Worm (Caenorhabditis elegans): ENCODE results near the gene R74.7.

Gene R74.7

DNA sequence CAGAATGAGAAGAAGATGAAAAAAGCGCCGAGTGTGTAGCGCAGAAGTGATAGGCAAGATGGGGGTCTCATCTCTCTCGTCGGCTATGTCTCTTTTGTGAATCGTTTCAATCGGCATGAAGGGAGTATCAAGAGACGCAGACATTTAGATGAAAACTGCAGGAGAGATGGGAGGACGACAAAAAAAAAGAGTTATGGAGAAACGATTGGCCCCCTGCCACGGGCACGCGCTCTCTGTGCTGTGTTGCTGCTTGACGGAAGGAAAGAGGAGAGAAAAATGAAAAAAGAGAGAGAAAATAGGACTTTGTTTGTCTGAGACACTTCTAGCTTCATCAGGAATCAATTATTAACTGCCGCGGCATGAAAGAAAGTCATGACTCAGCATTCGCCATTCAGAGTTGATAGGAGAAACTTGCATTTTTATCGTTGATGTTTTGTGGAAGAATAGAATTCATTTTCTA is 19.5 kb downstream of the R74.7 start (continued):
- peak; percentile 69 for TF ChIP-seq nhr-237 (tag; optimal IDR thresholded peaks at IDR 0.05)
- TF ChIP-seq hpl-2 (GFP tag; optimal IDR thresholded peaks at IDR 0.05) = no peak
- TF ChIP-seq unc-98 (GFP tag; IDR thresholded peaks at IDR 0.05) = 0 out of 2 replicates have a peak, but pooled peaks have one; percentile 12
- TF ChIP-seq nhr-76 (tag; optimal IDR thresholded peaks at IDR 0.05) = no peak
- peak; percentile 95 for TF ChIP-seq snu-23 (GFP tag; optimal IDR thresholded peaks at IDR 0.05)
- TF ChIP-seq isw-1 (GFP tag; IDR thresholded peaks at IDR 0.05) = peak; percentile 66
- TF ChIP-seq aly-2 (tag; optimal IDR thresholded peaks at IDR 0.05) = no peak
- peak; percentile 78 for TF ChIP-seq irx-1 (tag; optimal IDR thresholded peaks at IDR 0.05)
- no peak for TF ChIP-seq nhr-12 (tag; optimal IDR thresholded peaks at IDR 0.05)
- TF ChIP-seq rnt-1 (tag; optimal IDR thresholded peaks at IDR 0.05) = peak; percentile 79
- peak; percentile 95 for TF ChIP-seq fkh-8 (tag; optimal IDR thresholded peaks at IDR 0.05)
- peak; percentile 73 for TF ChIP-seq skn-1 (tag; optimal IDR thresholded peaks at IDR 0.05)
- peak; percentile 91 for TF ChIP-seq jun-1 (tag; optimal IDR thresholded peaks at IDR 0.05)
- TF ChIP-seq egl-27 (tag; optimal IDR thresholded peaks at IDR 0.05) = peak; percentile 29 to 84
- no peak for TF ChIP-seq unc-30 (tag; optimal IDR thresholded peaks at IDR 0.05)
- no peak for TF ChIP-seq C34B4.2 (tag; optimal IDR thresholded peaks at IDR 0.05)
- no peak for TF ChIP-seq zip-4 (GFP tag; optimal IDR thresholded peaks at IDR 0.05)
- TF ChIP-seq lin-14 (GFP tag; optimal IDR thresholded peaks at IDR 0.05) = peak; percentile 98
- TF ChIP-seq efl-3 (GFP tag; optimal IDR thresholded peaks at IDR 0.05) = no peak
- TF ChIP-seq ztf-4 (tag; optimal IDR thresholded peaks at IDR 0.05) = peak; percentile 61
- TF ChIP-seq lsy-2 (tag; optimal IDR thresholded peaks at IDR 0.05) = peak; percentile 79 to 90
- peak; percentile 78 for TF ChIP-seq nhr-19 (GFP tag; conservative IDR thresholded peaks at IDR 0.05)
- peak in 2 of 6 experiments; percentile 15 to 57 for TF ChIP-seq elt-3 (tag; optimal IDR thresholded peaks at IDR 0.05)
- peak; percentile 86 for TF ChIP-seq fos-1 (tag; optimal IDR thresholded peaks at IDR 0.05)
- peak; percentile 58 for TF ChIP-seq sox-4 (tag; optimal IDR thresholded peaks at IDR 0.05)

ce11 chrIII:4224722-4225121 is 20.5 kb downstream of the R74.7 start:
- TF ChIP-seq efl-1 (optimal IDR thresholded peaks at IDR 0.05) = no peak
- TF ChIP-seq efl-1 (GFP tag; optimal IDR thresholded peaks at IDR 0.05 in 1 of 2) = peak in 1 of 2 experiments; percentile 94
- TF ChIP-seq nhr-28 (tag; optimal IDR thresholded peaks at IDR 0.05) = no peak

DNA sequence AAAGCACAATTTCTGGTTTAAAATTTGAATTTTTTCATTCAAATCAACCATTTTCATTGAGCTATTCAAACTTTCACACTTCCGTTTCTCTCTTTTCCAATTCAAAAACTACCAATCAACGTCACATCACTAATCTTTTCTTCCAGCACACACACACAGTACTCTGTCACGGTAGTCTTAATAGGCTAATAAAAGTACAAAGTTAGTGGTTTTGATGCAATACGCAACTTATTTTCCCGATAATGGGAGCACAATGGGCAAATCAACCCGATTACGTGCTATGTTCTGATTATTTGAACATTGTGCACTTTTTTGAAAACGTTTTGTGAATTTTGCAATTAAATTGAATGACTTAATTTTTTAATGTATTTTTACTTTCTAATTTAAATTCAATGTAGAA is 23.1 kb downstream of the R74.7 start:
- no peak for TF ChIP-seq jun-1 (tag; optimal IDR thresholded peaks at IDR 0.05)
- TF ChIP-seq Y116A8C.19 (tag; optimal IDR thresholded peaks at IDR 0.05; ENCODE audit: borderline replicate concordance) = no peak
- TF ChIP-seq nhr-12 (tag; optimal IDR thresholded peaks at IDR 0.05) = no peak
- no peak for TF ChIP-seq lsy-2 (tag; optimal IDR thresholded peaks at IDR 0.05)
- TF ChIP-seq nhr-77 (tag; optimal IDR thresholded peaks at IDR 0.05) = no peak
- TF ChIP-seq alr-1 (tag; optimal IDR thresholded peaks at IDR 0.05; ENCODE audit: borderline replicate concordance) = no peak
- no peak for TF ChIP-seq fkh-4 (tag; optimal IDR thresholded peaks at IDR 0.05; ENCODE audit: borderline replicate concordance)
- TF ChIP-seq unc-30 (tag; optimal IDR thresholded peaks at IDR 0.05) = no peak
- TF ChIP-seq hlh-17 (GFP tag; optimal IDR thresholded peaks at IDR 0.05; ENCODE audit: borderline replicate concordance) = no peak
- no peak for TF ChIP-seq unc-86 (tag; optimal IDR thresholded peaks at IDR 0.05)
- no peak for TF ChIP-seq egl-13 (tag; optimal IDR thresholded peaks at IDR 0.05)
- no peak for TF ChIP-seq unc-62 (GFP tag; optimal IDR thresholded peaks at IDR 0.05)
- no peak for TF ChIP-seq ceh-82 (tag; optimal IDR thresholded peaks at IDR 0.05)
- TF ChIP-seq egl-27 (tag; optimal IDR thresholded peaks at IDR 0.05) = no peak
- no peak for TF ChIP-seq isw-1 (GFP tag; IDR thresholded peaks at IDR 0.05)
- no peak for TF ChIP-seq rnt-1 (tag; optimal IDR thresholded peaks at IDR 0.05)
- no peak for TF ChIP-seq pqm-1 (tag; optimal IDR thresholded peaks at IDR 0.05)

- TF ChIP-seq ets-5 (GFP tag; IDR thresholded peaks at IDR 0.05) = no peak
- TF ChIP-seq snu-23 (GFP tag; optimal IDR thresholded peaks at IDR 0.05) = no peak
Observed at ce11 chrIII:4228008-4228407, 23.8 kb downstream of the R74.7 start, which contains the start of gene mpk-1. mpk-1 (minus strand) TSS chrIII:4228108.

Measured in whole organism, L1 larva.